Worm (Caenorhabditis elegans) whole organism, early embryonic: Measurements from ENCODE around the gene acs-7.

Source experiments
- B0310.2 ChIP-seq: sonication (generic microtip); optimal IDR thresholded peaks from 2 replicates; lab custom pipeline; 2016; ENCODE audit warnings: mild to moderate bottlenecking, missing genetic modification characterization, missing compliant biosample characterization
- F13C5.2 ChIP-seq: sonication (generic microtip); optimal IDR thresholded peaks from 2 replicates; lab custom pipeline; 2017; ENCODE audit warnings: mild to moderate bottlenecking, missing genetic modification characterization, inconsistent platforms, missing compliant biosample characterization
- aly-1 ChIP-seq: sonication (generic microtip); optimal IDR thresholded peaks from 2 replicates; lab custom pipeline; 2016; ENCODE audit warnings: missing genetic modification characterization, missing compliant biosample characterization
- ama-1 ChIP-seq: fragments of 150-350 bp; optimal IDR thresholded peaks from 2 replicates; lab custom pipeline; 2014
- ceh-13 ChIP-seq: fragments of 200-800 bp; sonication (Bioruptor generic); optimal IDR thresholded peaks from 2 replicates; lab custom pipeline; 2018; ENCODE audit warnings: mild to moderate bottlenecking, missing genetic modification characterization, missing compliant biosample characterization
- ceh-36 ChIP-seq: sonication (generic microtip); optimal IDR thresholded peaks from 2 replicates; lab custom pipeline; 2016; ENCODE audit warnings: missing genetic modification characterization, inconsistent platforms, missing compliant biosample characterization
- ets-7 ChIP-seq: sonication (generic microtip); optimal IDR thresholded peaks from 2 replicates; lab custom pipeline; 2016; ENCODE audit warnings: missing genotype, missing genetic modification characterization, missing compliant biosample characterization
- flt-1 ChIP-seq: fragments of 200-800 bp; sonication (Bioruptor generic); IDR thresholded peaks from 2 replicates; pipeline ENCODE4 v1.3.6; 2022; ENCODE audit warnings: missing genetic modification characterization, missing compliant biosample characterization
- hmbx-1 ChIP-seq: sonication (generic microtip); optimal IDR thresholded peaks from 2 replicates; lab custom pipeline; 2016; ENCODE audit warnings: mild to moderate bottlenecking, missing genetic modification characterization, missing compliant biosample characterization
- hmg-4 ChIP-seq: fragments of 200-800 bp; sonication (Bioruptor generic); optimal IDR thresholded peaks from 2 replicates; lab custom pipeline; 2018; ENCODE audit warnings: mild to moderate bottlenecking, missing genetic modification characterization, missing compliant biosample characterization
- hnd-1 ChIP-seq: sonication (generic microtip); optimal IDR thresholded peaks from 2 replicates; lab custom pipeline; 2016; ENCODE audit warnings: missing genetic modification characterization, missing compliant biosample characterization
- pes-1 ChIP-seq: fragments of 200-800 bp; sonication (Bioruptor generic); IDR thresholded peaks from 2 replicates; pipeline ENCODE4 v1.3.6; 2022; ENCODE audit warnings: missing genetic modification reagents, missing genetic modification characterization, missing compliant biosample characterization
- scrt-1 ChIP-seq: fragments of 200-800 bp; sonication (Bioruptor generic); IDR thresholded peaks from 2 replicates; pipeline ENCODE4 v1.3.6; 2022; ENCODE audit warnings: missing genetic modification characterization, missing compliant biosample characterization
- sea-1 ChIP-seq: fragments of 200-800 bp; sonication (Bioruptor generic); conservative IDR thresholded peaks from 2 replicates; pipeline ENCODE4 v1.3.6; 2022; ENCODE audit warnings: missing genetic modification characterization, missing compliant biosample characterization
- tbx-11 ChIP-seq: fragments of 200-800 bp; sonication (Bioruptor generic); IDR thresholded peaks from 2 replicates; pipeline ENCODE4 v1.3.6; 2022; ENCODE audit warnings: missing genetic modification characterization, missing compliant biosample characterization
- tbx-37 ChIP-seq: fragments of 200-800 bp; sonication (Bioruptor generic); conservative IDR thresholded peaks from 2 replicates; pipeline ENCODE4 v1.3.6; 2022; ENCODE audit warnings: missing genetic modification reagents, missing genetic modification characterization, missing compliant biosample characterization
- tra-4 ChIP-seq: sonication (generic microtip); optimal IDR thresholded peaks from 2 replicates; lab custom pipeline; 2017; ENCODE audit warnings: missing genetic modification characterization, missing compliant biosample characterization

acs-7 gene

ce11 chrII:9303545-9303944 lies 11.7 kb downstream of the acs-7 start:
- TF ChIP-seq hmbx-1 (tag; lab: Kevin White, UChicago) = no peak
- TF ChIP-seq tbx-37 (GFP tag; lab: Robert Waterston, UW) = no peak
- no peak for TF ChIP-seq ama-1 (lab: Kevin White, UChicago)
- TF ChIP-seq ets-7 (tag; lab: Kevin White, UChicago) = no peak
- no peak for TF ChIP-seq ceh-13 (GFP tag; lab: Kevin White, UChicago)
- no peak for TF ChIP-seq aly-1 (tag; lab: Kevin White, UChicago)
- TF ChIP-seq tra-4 = no peak
- TF ChIP-seq hmg-4 (GFP tag; lab: Kevin White, UChicago) = no peak
- TF ChIP-seq scrt-1 (GFP tag; lab: Robert Waterston, UW) = no peak
- TF ChIP-seq sea-1 (GFP tag; lab: Robert Waterston, UW) = no peak

DNA sequence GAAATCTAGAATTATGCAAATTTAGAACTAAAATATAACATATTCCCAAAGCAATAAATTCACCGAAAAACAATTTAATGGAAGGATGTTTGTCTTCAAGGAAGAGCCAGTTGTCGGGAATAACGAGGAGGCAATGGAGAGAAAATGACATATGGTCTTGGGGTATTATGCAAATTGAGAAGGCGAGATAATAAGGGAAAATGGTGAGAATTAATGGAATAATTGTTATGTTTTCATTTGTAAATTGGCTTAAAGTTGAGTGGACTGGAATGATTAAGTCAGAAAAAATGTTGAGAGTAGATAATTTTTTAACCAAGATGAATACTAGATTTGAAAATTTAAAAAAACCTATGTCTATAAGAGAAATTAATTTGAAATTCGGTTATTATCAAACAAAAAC lies 13.0 kb downstream of the acs-7 start:
- TF ChIP-seq aly-1 (tag; lab: Kevin White, UChicago) = no peak
- TF ChIP-seq ama-1 (lab: Kevin White, UChicago) = no peak
- TF ChIP-seq ets-7 (tag; lab: Kevin White, UChicago) = no peak
- no peak for TF ChIP-seq ceh-36 (tag; lab: Kevin White, UChicago)
- TF ChIP-seq flt-1 = no peak
- no peak for TF ChIP-seq hmg-4 (GFP tag; lab: Kevin White, UChicago)
- TF ChIP-seq tbx-11 (GFP tag; lab: Robert Waterston, UW) = no peak
- TF ChIP-seq F13C5.2 (tag; lab: Kevin White, UChicago) = no peak
- TF ChIP-seq hnd-1 (tag; lab: Kevin White, UChicago) = no peak
- no peak for TF ChIP-seq B0310.2 (tag; lab: Kevin White, UChicago)
- no peak for TF ChIP-seq tbx-37 (GFP tag; lab: Robert Waterston, UW)
- no peak for TF ChIP-seq pes-1 (GFP tag; lab: Robert Waterston, UW)
- TF ChIP-seq scrt-1 (GFP tag; lab: Robert Waterston, UW) = no peak
- TF ChIP-seq tra-4 = no peak
- no peak for TF ChIP-seq ceh-13 (GFP tag; lab: Kevin White, UChicago)
- no peak for TF ChIP-seq sea-1 (GFP tag; lab: Robert Waterston, UW)
- no peak for TF ChIP-seq hmbx-1 (tag; lab: Kevin White, UChicago)

DNA sequence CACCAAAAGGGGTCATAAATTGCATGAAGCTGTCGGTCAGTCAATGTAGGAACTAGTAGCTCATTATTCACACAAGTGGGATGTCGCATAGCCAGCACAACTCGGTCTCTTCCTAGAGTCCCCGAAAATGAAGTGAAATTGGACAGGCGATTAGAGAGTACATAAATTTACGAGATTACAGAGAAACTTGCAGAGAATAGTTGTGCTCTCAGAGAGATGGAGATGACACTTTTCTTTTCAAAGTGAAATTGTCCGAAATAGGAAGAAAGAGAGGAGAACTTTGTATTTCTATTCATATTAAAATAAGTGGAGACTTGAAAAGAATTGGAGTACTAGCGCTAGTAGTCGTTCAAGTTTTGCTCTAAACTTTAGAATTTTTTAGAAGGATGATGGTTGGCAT lies 13.8 kb downstream of the acs-7 start:
- TF ChIP-seq aly-1 (tag; lab: Kevin White, UChicago) (no peak), ceh-13 (GFP tag; lab: Kevin White, UChicago) (no peak), F13C5.2 (tag; lab: Kevin White, UChicago) (no peak), ets-7 (tag; lab: Kevin White, UChicago) (no peak), ceh-36 (tag; lab: Kevin White, UChicago) (no peak), hnd-1 (tag; lab: Kevin White, UChicago) (no peak), sea-1 (GFP tag; lab: Robert Waterston, UW) (no peak), pes-1 (GFP tag; lab: Robert Waterston, UW) (no peak), ama-1 (lab: Kevin White, UChicago) (no peak), hmbx-1 (tag; lab: Kevin White, UChicago) (no peak), flt-1 (no peak), tbx-11 (GFP tag; lab: Robert Waterston, UW) (no peak), tbx-37 (GFP tag; lab: Robert Waterston, UW) (no peak)

- TF ChIP-seq pes-1 (GFP tag; lab: Robert Waterston, UW) = no peak
- TF ChIP-seq F13C5.2 (tag; lab: Kevin White, UChicago) = no peak
- no peak for TF ChIP-seq aly-1 (tag; lab: Kevin White, UChicago)
- no peak for TF ChIP-seq ceh-13 (GFP tag; lab: Kevin White, UChicago)
- TF ChIP-seq tra-4 = no peak
- no peak for TF ChIP-seq scrt-1 (GFP tag; lab: Robert Waterston, UW)
- TF ChIP-seq tbx-37 (GFP tag; lab: Robert Waterston, UW) = no peak
- no peak for TF ChIP-seq sea-1 (GFP tag; lab: Robert Waterston, UW)
- TF ChIP-seq hmbx-1 (tag; lab: Kevin White, UChicago) = no peak
- no peak for TF ChIP-seq flt-1
- TF ChIP-seq tbx-11 (GFP tag; lab: Robert Waterston, UW) = no peak
- TF ChIP-seq B0310.2 (tag; lab: Kevin White, UChicago) = no peak
- no peak for TF ChIP-seq ceh-36 (tag; lab: Kevin White, UChicago)
- no peak for TF ChIP-seq hnd-1 (tag; lab: Kevin White, UChicago)
- TF ChIP-seq ets-7 (tag; lab: Kevin White, UChicago) = no peak
Observed at ce11 chrII:9306835-9307234, 15.0 kb downstream of the acs-7 start.

ce11 chrII:9308614-9309046 lies 16.8 kb downstream of the acs-7 start:
- TF ChIP-seq hmg-4 (GFP tag; lab: Kevin White, UChicago) (peak; percentile 74), tra-4 (no peak), ets-7 (tag; lab: Kevin White, UChicago) (peak; percentile 48), F13C5.2 (tag; lab: Kevin White, UChicago) (peak; percentile 80), hnd-1 (tag; lab: Kevin White, UChicago) (no peak), flt-1 (peak; percentile 26; the same call in 1 of the 2 replicates), B0310.2 (tag; lab: Kevin White, UChicago) (peak; percentile 14), sea-1 (GFP tag; lab: Robert Waterston, UW) (peak; percentile 53; the same call in 1 of the 2 replicates)

ce11 chrII:9310204-9310603 lies 18.4 kb downstream of the acs-7 start, which contains the start of gene cam-1:
Gene cam-1 (minus strand): TSS chrII:9310304.
- TF ChIP-seq scrt-1 (GFP tag; lab: Robert Waterston, UW) = no peak
- TF ChIP-seq tbx-11 (GFP tag; lab: Robert Waterston, UW) = no peak
- no peak for TF ChIP-seq sea-1 (GFP tag; lab: Robert Waterston, UW)
- TF ChIP-seq B0310.2 (tag; lab: Kevin White, UChicago) = no peak
- TF ChIP-seq hnd-1 (tag; lab: Kevin White, UChicago) = no peak
- no peak for TF ChIP-seq ceh-36 (tag; lab: Kevin White, UChicago)

- TF ChIP-seq ceh-36 (tag; lab: Kevin White, UChicago) = no peak
Observed at ce11 chrII:9310794-9311193, 19.0 kb downstream of the acs-7 start.
